Worm (Caenorhabditis elegans) whole organism, mixed stage, embryonic: ENCODE results near the gene mvk-1.

Experiments used
- bed-3 ChIP-seq: fragments of 200-800 bp; sonication (Bioruptor generic); optimal IDR thresholded peaks from 3 replicates; lab custom pipeline; 2018; ENCODE audit warnings: mild to moderate bottlenecking, missing genetic modification characterization, moderate library complexity, missing compliant biosample characterization
- nhr-237 ChIP-seq: fragments of 150-350 bp; optimal IDR thresholded peaks from 2 replicates; lab custom pipeline; 2014; ENCODE audit warnings: missing biosample characterization, missing genetic modification characterization
- unc-62 ChIP-seq: fragments of 150-350 bp; optimal IDR thresholded peaks from 2 replicates; lab custom pipeline; 2014; ENCODE audit warnings: missing biosample characterization, missing genetic modification reagents, missing genetic modification characterization

DNA sequence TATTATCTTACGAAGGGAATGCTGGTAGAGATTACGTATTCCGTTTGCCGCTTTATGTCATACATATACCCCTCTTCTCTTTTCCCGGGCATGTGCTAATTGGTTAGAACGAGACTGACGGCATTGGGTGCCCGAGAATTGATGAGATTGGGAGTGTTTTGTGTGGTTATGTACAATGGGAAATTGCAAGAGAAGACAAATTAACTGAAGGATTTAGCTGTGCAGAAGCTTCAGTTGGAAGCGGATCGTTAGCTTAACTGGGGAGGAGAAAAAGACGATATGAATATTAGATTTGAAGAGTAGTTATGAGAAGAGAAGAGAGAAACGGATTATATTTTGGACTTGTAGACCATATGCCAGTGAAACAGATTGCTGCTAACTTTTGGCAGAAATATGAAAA lies 25.9 kb downstream of the mvk-1 start:
- TF ChIP-seq bed-3 (GFP tag; lab: Kevin White, UChicago) (no peak), unc-62 (GFP tag; lab: Kevin White, UChicago) (no peak), nhr-237 (no peak)
